Fruit fly (Drosophila melanogaster) Kc167 (cell line): ENCODE data around the gene CG31249.

ENCODE experiments used
- Myc ChIP-seq: fragments of >200 bp; optimal IDR thresholded peaks from 2 replicates; lab custom pipeline; 2017; ENCODE audit warnings: missing external identifiers
- h ChIP-seq: fragments of >200 bp; optimal IDR thresholded peaks from 3 replicates; lab custom pipeline; 2018; ENCODE audit warnings: missing external identifiers
- psq ChIP-seq: fragments of >200 bp; optimal IDR thresholded peaks from 2 replicates; lab custom pipeline; 2017; ENCODE audit warnings: missing external identifiers
- ttk ChIP-seq: sonication (Bioruptor generic); optimal IDR thresholded peaks from 2 replicates; lab custom pipeline; 2017; ENCODE audit warnings: missing external identifiers

dm6 chr3R:17667987-17668386 lies 18.9 kb downstream of the CG31249 start:
- TF ChIP-seq ttk (lab: Kevin White, UChicago) (no peak), Myc (lab: Kevin White, UChicago) (no peak), h (lab: Kevin White, UChicago) (no peak), psq (no peak)
